Worm (Caenorhabditis elegans) whole organism, L4 larva: Measurements from ENCODE around the gene npr-22.

Experiments
- ceh-44 ChIP-seq: fragments of 200-800 bp; sonication (Bioruptor generic); IDR thresholded peaks from 2 replicates; pipeline ENCODE4 v1.3.6; 2022; ENCODE audit warnings: missing genetic modification reagents, missing genetic modification characterization, missing compliant biosample characterization
- nhr-237 ChIP-seq: sonication (generic microtip); optimal IDR thresholded peaks from 2 replicates; lab custom pipeline; 2017; ENCODE audit warnings: missing biosample characterization, missing genetic modification characterization
- nhr-6 ChIP-seq: fragments of 150-350 bp; optimal IDR thresholded peaks from 2 replicates; lab custom pipeline; 2014; ENCODE audit warnings: missing biosample characterization, missing genetic modification characterization
- nhr-77 ChIP-seq: fragments of 150-350 bp; optimal IDR thresholded peaks from 2 replicates; lab custom pipeline; 2014; ENCODE audit warnings: missing biosample characterization, missing genetic modification characterization
- pha-4 ChIP-seq, 2 experiments: fragments of 150-350 bp in 1 of 2; fragments of 200-800 bp in 1 of 2; sonication (Bioruptor generic) in 1 of 2; IDR thresholded peaks in 1 of 2; optimal IDR thresholded peaks in 1 of 2; 2 replicates each; pipeline versions ENCODE4 v1.3.6 to Lab custom; 2014 to 2022; ENCODE audit warnings: missing genetic modification characterization in 2 of 2, missing genetic modification reagents in 2 of 2, missing biosample characterization in 1 of 2, missing compliant biosample characterization in 1 of 2
- pqm-1 ChIP-seq: sonication (generic microtip); optimal IDR thresholded peaks from 2 replicates; lab custom pipeline; 2017; ENCODE audit warnings: missing biosample characterization, missing genetic modification characterization
- zag-1 ChIP-seq: fragments of 150-350 bp; optimal IDR thresholded peaks from 2 replicates; lab custom pipeline; 2014; ENCODE audit warnings: missing biosample characterization, missing genetic modification characterization

- TF ChIP-seq nhr-77 (tag; lab: Kevin White, UChicago), result no peak
- no peak for TF ChIP-seq zag-1
- TF ChIP-seq nhr-237 (tag; lab: Kevin White, UChicago), result no peak
- no peak for TF ChIP-seq ceh-44 (GFP tag; lab: Robert Waterston, UW)
- no peak for TF ChIP-seq pqm-1 (tag; lab: Kevin White, UChicago)
- no peak for TF ChIP-seq pha-4 (GFP tag; IDR thresholded peaks at IDR 0.05; lab: Robert Waterston, UW)
- no peak for TF ChIP-seq pha-4 (tag; optimal IDR thresholded peaks at IDR 0.05; lab: Kevin White, UChicago)
- TF ChIP-seq nhr-6 (tag; lab: Kevin White, UChicago), result no peak
Measured at ce11 chrIV:8523981-8524380, 35.3 kb upstream of the npr-22 start.
